Worm (Caenorhabditis elegans) whole organism, L4 larva: ENCODE data around the gene W04H10.5.

Experiments used
- R02D3.7 ChIP-seq: fragments of 150-350 bp; sonication (generic microtip); optimal IDR thresholded peaks from 3 replicates; lab custom pipeline; 2014; ENCODE audit warnings: missing biosample characterization, missing genetic modification characterization
- aly-2 ChIP-seq: sonication (generic microtip); optimal IDR thresholded peaks from 2 replicates; lab custom pipeline; 2018; ENCODE audit warnings: missing biosample characterization, missing genetic modification characterization
- ceh-82 ChIP-seq: sonication (generic microtip); optimal IDR thresholded peaks from 2 replicates; lab custom pipeline; 2017; ENCODE audit warnings: missing biosample characterization, missing genetic modification characterization
- egl-43 ChIP-seq: fragments of 200-800 bp; sonication (Bioruptor generic); IDR thresholded peaks from 2 replicates; pipeline ENCODE4 v1.3.6; 2022; ENCODE audit warnings: missing genetic modification reagents, missing genetic modification characterization, missing compliant biosample characterization
- nhr-28 ChIP-seq: fragments of 150-350 bp; optimal IDR thresholded peaks from 2 replicates; lab custom pipeline; 2014; ENCODE audit warnings: missing biosample characterization, missing genetic modification characterization
- unc-62 ChIP-seq, 3 experiments: fragments of 150-350 bp in 1 of 3; sonication (generic microtip); optimal IDR thresholded peaks in 2 of 3; peaks in 1 of 3; 1 replicate in 1 of 3; 2 replicates in 2 of 3; lab custom pipeline; 2014 to 2017; ENCODE audit warnings: missing biosample characterization in 3 of 3, missing genetic modification characterization in 3 of 3, missing genetic modification reagents in 3 of 3, missing genotype in 1 of 3

ce11 chrII:584321-584848, 21.7 kb upstream of the W04H10.5 start, which contains the start of the genes W08F4.12 and W08F4.13:
- TF ChIP-seq egl-43 (GFP tag; lab: Robert Waterston, UW): no peak
- TF ChIP-seq aly-2 (tag; lab: Kevin White, UChicago): no peak
- TF ChIP-seq unc-62 (GFP tag; optimal IDR thresholded peaks at IDR 0.05 in 1 of 2; lab: Kevin White, UChicago): no peak
- no peak for TF ChIP-seq unc-62 (tag; optimal IDR thresholded peaks at IDR 0.05; lab: Kevin White, UChicago)
- no peak for TF ChIP-seq nhr-28 (tag; lab: Kevin White, UChicago)
- no peak for TF ChIP-seq R02D3.7 (tag; lab: Kevin White, UChicago)
- TF ChIP-seq ceh-82 (tag; lab: Kevin White, UChicago): no peak
